Worm (Caenorhabditis elegans): ENCODE measurements around the gene C17F4.8.

DNA sequence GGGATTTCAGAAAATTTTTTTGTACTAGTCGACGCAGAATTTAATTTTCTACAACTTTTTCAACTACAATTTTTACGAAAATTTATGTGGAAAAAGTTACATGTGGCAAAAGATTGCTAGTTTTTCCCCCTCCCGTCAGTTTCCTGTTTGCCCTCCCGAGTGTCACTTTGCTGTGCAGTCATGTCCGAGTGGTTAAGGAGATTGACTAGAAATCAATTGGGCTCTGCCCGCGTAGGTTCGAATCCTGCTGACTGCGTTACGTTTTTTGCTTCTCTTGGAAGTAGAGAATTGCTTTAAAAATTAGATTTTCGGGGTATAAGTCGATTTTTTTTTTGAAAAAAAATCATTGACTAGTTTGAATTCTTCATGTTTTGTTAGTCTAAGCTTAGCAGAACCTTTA lies 33.2 kb upstream of the C17F4.8 start:
- TF ChIP-seq ces-1 (GFP tag; optimal IDR thresholded peaks at IDR 0.05) = no peak
- TF ChIP-seq lsy-2 (tag; optimal IDR thresholded peaks at IDR 0.05) = no peak
- no peak for TF ChIP-seq zfp-2 (tag; optimal IDR thresholded peaks at IDR 0.05)
- no peak for TF ChIP-seq snpc-4 (tag; optimal IDR thresholded peaks at IDR 0.05)
- no peak for TF ChIP-seq egl-27 (tag; optimal IDR thresholded peaks at IDR 0.05)
- TF ChIP-seq F37D6.2 (tag; optimal IDR thresholded peaks at IDR 0.05) = no peak
- no peak for TF ChIP-seq nhr-42 (GFP tag; IDR thresholded peaks at IDR 0.05)
